Fruit fly (Drosophila melanogaster) whole organism, embryonic: ENCODE results near the gene MSBP.

Experiments used
- Ada2b ChIP-seq: fragments of 200-800 bp; sonication (Bioruptor generic); IDR thresholded peaks from 2 replicates; pipeline ENCODE4 v1.3.6; 2022; ENCODE audit warnings: missing biosample characterization, missing genetic modification characterization
- Atf3 ChIP-seq: fragments of 200-800 bp; sonication (Bioruptor generic); optimal IDR thresholded peaks from 3 replicates; lab custom pipeline; 2016; ENCODE audit warnings: missing biosample characterization, missing genetic modification characterization
- C15 ChIP-seq: fragments of 200-800 bp; sonication (Bioruptor generic); IDR thresholded peaks from 3 replicates; pipeline ENCODE4 v1.3.6; 2022; ENCODE audit warnings: missing biosample characterization, missing genetic modification characterization
- CG1024 ChIP-seq: fragments of 200-800 bp; sonication (Bioruptor generic); IDR thresholded peaks from 2 replicates; pipeline ENCODE4 v1.3.6; 2022; ENCODE audit warnings: missing biosample characterization, missing genetic modification characterization
- CG1233 ChIP-seq: fragments of 200-800 bp; sonication (Bioruptor generic); optimal IDR thresholded peaks from 4 replicates; lab custom pipeline; 2018; ENCODE audit warnings: missing biosample characterization, mild to moderate bottlenecking, missing genetic modification characterization
- CG12391 ChIP-seq: fragments of 200-800 bp; sonication (Bioruptor generic); optimal IDR thresholded peaks from 3 replicates; lab custom pipeline; 2018; ENCODE audit warnings: missing biosample characterization, mild to moderate bottlenecking, missing genetic modification characterization, moderate library complexity
- CG15514 ChIP-seq: fragments of 200-800 bp; sonication (Bioruptor generic); optimal IDR thresholded peaks from 3 replicates; lab custom pipeline; 2017; ENCODE audit warnings: missing biosample characterization, missing genetic modification characterization, mild to moderate bottlenecking, moderate library complexity, missing genetic modification reagents
- CG16813 ChIP-seq: fragments of 200-800 bp; sonication (Bioruptor generic); IDR thresholded peaks from 3 replicates; pipeline ENCODE4 v1.3.6; 2022; ENCODE audit warnings: missing biosample characterization, missing genetic modification characterization; ENCODE audit not compliant: partially characterized antibody
- CG17328 ChIP-seq: fragments of 200-800 bp; sonication (Bioruptor generic); IDR thresholded peaks from 2 replicates; pipeline ENCODE4 v1.3.6; 2022; ENCODE audit warnings: missing biosample characterization, missing genetic modification characterization
- CG32772 ChIP-seq: fragments of 200-800 bp; sonication (Bioruptor generic); IDR thresholded peaks from 2 replicates; pipeline ENCODE4 v1.3.6; 2022; ENCODE audit warnings: missing biosample characterization, missing genetic modification characterization
- CG34422 ChIP-seq: fragments of 200-800 bp; sonication (Bioruptor generic); IDR thresholded peaks from 3 replicates; pipeline ENCODE4 v1.3.6; 2022; ENCODE audit warnings: missing biosample characterization, missing genetic modification characterization
- CG4707 ChIP-seq: fragments of 200-800 bp; sonication (Bioruptor generic); optimal IDR thresholded peaks from 2 replicates; lab custom pipeline; 2018; ENCODE audit warnings: missing biosample characterization, mild to moderate bottlenecking, missing genetic modification characterization, moderate library complexity
- CG6272 ChIP-seq: fragments of 200-800 bp; sonication (Bioruptor generic); IDR thresholded peaks from 2 replicates; pipeline ENCODE4 v1.3.6; 2022; ENCODE audit warnings: missing biosample characterization, missing genetic modification characterization
- CG7357 ChIP-seq: fragments of 200-800 bp; sonication (Bioruptor generic); IDR thresholded peaks from 3 replicates; pipeline ENCODE4 v1.3.6; 2022; ENCODE audit warnings: missing biosample characterization, missing genetic modification characterization
- CG7372 ChIP-seq: fragments of 200-800 bp; sonication (Bioruptor generic); IDR thresholded peaks from 2 replicates; pipeline ENCODE4 v1.3.6; 2022; ENCODE audit warnings: missing biosample characterization, missing genetic modification characterization
- CG7963 ChIP-seq: fragments of 200-800 bp; sonication (Bioruptor generic); IDR thresholded peaks from 3 replicates; pipeline ENCODE4 v1.3.6; 2022; ENCODE audit warnings: missing biosample characterization, missing genetic modification characterization; ENCODE audit not compliant: partially characterized antibody
- Dp ChIP-seq: fragments of 200-800 bp; sonication (Bioruptor generic); optimal IDR thresholded peaks from 2 replicates; lab custom pipeline; 2018; ENCODE audit warnings: missing biosample characterization, mild to moderate bottlenecking, missing genetic modification characterization, moderate library complexity
- ERR ChIP-seq: fragments of 200-800 bp; sonication (Bioruptor generic); optimal IDR thresholded peaks from 2 replicates; lab custom pipeline; 2016; ENCODE audit warnings: missing biosample characterization, missing genetic modification characterization
- HLH4C ChIP-seq: fragments of 200-800 bp; sonication (Bioruptor generic); IDR thresholded peaks from 3 replicates; pipeline ENCODE4 v1.3.6; 2022; ENCODE audit warnings: missing biosample characterization, missing genetic modification characterization; ENCODE audit not compliant: partially characterized antibody
- Hr3 ChIP-seq: fragments of 200-800 bp; sonication (Bioruptor generic); optimal IDR thresholded peaks from 3 replicates; lab custom pipeline; 2016; ENCODE audit warnings: missing biosample characterization, missing genetic modification characterization
- MBD-R2 ChIP-seq: fragments of 200-800 bp; sonication (Bioruptor generic); IDR thresholded peaks from 2 replicates; pipeline ENCODE4 v1.3.6; 2022; ENCODE audit warnings: missing biosample characterization, missing genetic modification characterization
- NC2α ChIP-seq: fragments of 200-800 bp; sonication (Bioruptor generic); optimal IDR thresholded peaks from 2 replicates; lab custom pipeline; 2016; ENCODE audit warnings: missing biosample characterization, missing genetic modification characterization
- Nf-YA ChIP-seq: fragments of 200-800 bp; sonication (Bioruptor generic); IDR thresholded peaks from 2 replicates; pipeline ENCODE4 v1.3.6; 2022; ENCODE audit warnings: missing biosample characterization, missing genetic modification characterization
- PHDP ChIP-seq: fragments of 200-800 bp; sonication (Bioruptor generic); optimal IDR thresholded peaks from 3 replicates; lab custom pipeline; 2018; ENCODE audit warnings: missing biosample characterization, mild to moderate bottlenecking, missing genetic modification characterization, moderate library complexity
- Pdp1 ChIP-seq, 2 experiments: fragments of 200-800 bp; sonication (Bioruptor generic); optimal IDR thresholded peaks; 3 replicates each; lab custom pipeline; 2016; ENCODE audit warnings: missing biosample characterization in 2 of 2, missing genetic modification characterization in 2 of 2, mild to moderate bottlenecking in 1 of 2, moderate library complexity in 1 of 2
- Ssrp ChIP-seq: fragments of 200-800 bp; sonication (Bioruptor generic); optimal IDR thresholded peaks from 2 replicates; lab custom pipeline; 2018; ENCODE audit warnings: missing biosample characterization, mild to moderate bottlenecking, missing genetic modification characterization, moderate library complexity
- bowl ChIP-seq: fragments of 200-800 bp; sonication (Bioruptor generic); IDR thresholded peaks from 2 replicates; pipeline ENCODE4 v1.3.6; 2022; ENCODE audit warnings: missing biosample characterization, missing genetic modification characterization
- bsh ChIP-seq, 2 experiments: fragments of 200-800 bp; sonication (Bioruptor generic); optimal IDR thresholded peaks; 2 replicates each; lab custom pipeline; 2017 to 2018; ENCODE audit warnings: mild to moderate bottlenecking in 2 of 2, missing biosample characterization in 2 of 2, missing genetic modification characterization in 2 of 2, moderate library complexity in 1 of 2
- cas ChIP-seq: fragments of 200-800 bp; sonication (Bioruptor generic); IDR thresholded peaks from 2 replicates; pipeline ENCODE4 v1.3.6; 2022; ENCODE audit warnings: missing biosample characterization, missing genetic modification characterization
- chinmo ChIP-seq: fragments of 200-800 bp; sonication (Bioruptor generic); IDR thresholded peaks from 4 replicates; pipeline ENCODE4 v1.3.6; 2022; ENCODE audit warnings: missing biosample characterization, missing genetic modification characterization; ENCODE audit not compliant: partially characterized antibody
- dimm ChIP-seq: fragments of 200-800 bp; sonication (Bioruptor generic); IDR thresholded peaks from 2 replicates; pipeline ENCODE4 v1.3.6; 2022; ENCODE audit warnings: missing biosample characterization, missing genetic modification characterization
- dmrt11E ChIP-seq: fragments of 200-800 bp; sonication (Bioruptor generic); optimal IDR thresholded peaks from 3 replicates; lab custom pipeline; 2018; ENCODE audit warnings: missing biosample characterization, mild to moderate bottlenecking, missing genetic modification characterization, moderate library complexity
- ems ChIP-seq: fragments of 200-800 bp; sonication (Bioruptor generic); optimal IDR thresholded peaks from 3 replicates; lab custom pipeline; 2016; ENCODE audit warnings: missing biosample characterization, missing genetic modification characterization
- grau ChIP-seq: fragments of 200-800 bp; optimal IDR thresholded peaks from 3 replicates; lab custom pipeline; 2019; ENCODE audit warnings: missing biosample characterization, mild to moderate bottlenecking, missing genetic modification characterization, moderate library complexity
- hbn ChIP-seq: fragments of 200-800 bp; sonication (Bioruptor generic); IDR thresholded peaks from 2 replicates; pipeline ENCODE4 v1.3.6; 2022; ENCODE audit warnings: missing biosample characterization, missing genetic modification characterization; ENCODE audit not compliant: partially characterized antibody
- hth ChIP-seq: fragments of >200 bp; optimal IDR thresholded peaks from 2 replicates; lab custom pipeline; 2017; ENCODE audit warnings: inconsistent platforms
- insv ChIP-seq, 2 experiments: fragments of 200-800 bp; sonication (Bioruptor generic); optimal IDR thresholded peaks; 3 replicates each; lab custom pipeline; 2016 to 2018; ENCODE audit warnings: missing biosample characterization in 2 of 2, missing genetic modification characterization in 2 of 2
- jigr1 ChIP-seq: fragments of 200-800 bp; sonication (Bioruptor generic); IDR thresholded peaks from 3 replicates; pipeline ENCODE4 v1.3.6; 2022; ENCODE audit warnings: missing biosample characterization, missing genetic modification characterization
- luna ChIP-seq: fragments of 200-800 bp; sonication (Bioruptor generic); optimal IDR thresholded peaks from 2 replicates; lab custom pipeline; 2016; ENCODE audit warnings: missing biosample characterization, missing genetic modification characterization
- odd ChIP-seq: fragments of 200-800 bp; sonication (Bioruptor generic); optimal IDR thresholded peaks from 2 replicates; lab custom pipeline; 2017; ENCODE audit warnings: missing biosample characterization, mild to moderate bottlenecking, missing genetic modification characterization
- otp ChIP-seq: fragments of 200-800 bp; sonication (Bioruptor generic); IDR thresholded peaks from 3 replicates; pipeline ENCODE4, ENCODE4 v1.3.6; 2022; ENCODE audit warnings: missing biosample characterization, missing genetic modification characterization
- pfk ChIP-seq: fragments of 200-800 bp; sonication (Bioruptor generic); optimal IDR thresholded peaks from 2 replicates; lab custom pipeline; 2018; ENCODE audit warnings: missing biosample characterization, mild to moderate bottlenecking, missing genetic modification characterization, moderate library complexity
- pzg ChIP-seq: fragments of 200-800 bp; sonication (Bioruptor generic); optimal IDR thresholded peaks from 3 replicates; lab custom pipeline; 2018; ENCODE audit warnings: missing biosample characterization, mild to moderate bottlenecking, missing genetic modification characterization, moderate library complexity
- row ChIP-seq: fragments of 200-800 bp; sonication (Bioruptor generic); IDR thresholded peaks from 3 replicates; pipeline ENCODE4 v1.3.6; 2022; ENCODE audit warnings: missing biosample characterization, missing genetic modification characterization
- seq ChIP-seq: fragments of 200-800 bp; sonication (Bioruptor generic); IDR thresholded peaks from 2 replicates; pipeline ENCODE4 v1.3.6; 2022; ENCODE audit warnings: missing biosample characterization, missing genetic modification characterization
- shn ChIP-seq: fragments of 200-800 bp; sonication (Bioruptor generic); optimal IDR thresholded peaks from 3 replicates; lab custom pipeline; 2016; ENCODE audit warnings: missing biosample characterization, missing genetic modification characterization
- sna ChIP-seq: fragments of 200-800 bp; sonication (Bioruptor generic); IDR thresholded peaks from 2 replicates; pipeline ENCODE4 v1.3.6; 2022; ENCODE audit warnings: missing biosample characterization, missing genetic modification characterization; ENCODE audit not compliant: partially characterized antibody
- tll ChIP-seq, 2 experiments: fragments of 200-800 bp in 1 of 2; fragments of >200 bp in 1 of 2; sonication (Bioruptor generic) in 1 of 2; optimal IDR thresholded peaks; 2 replicates each; lab custom pipeline; 2017 to 2019; ENCODE audit warnings: missing biosample characterization in 2 of 2, missing genetic modification characterization in 2 of 2, mild to moderate bottlenecking in 1 of 2, moderate library complexity in 1 of 2
- zf30C ChIP-seq: fragments of 200-800 bp; sonication (Bioruptor generic); optimal IDR thresholded peaks from 3 replicates; lab custom pipeline; 2018; ENCODE audit warnings: missing biosample characterization, mild to moderate bottlenecking, missing genetic modification characterization
- zfh2 ChIP-seq: fragments of 200-800 bp; sonication (Bioruptor generic); optimal IDR thresholded peaks from 2 replicates; lab custom pipeline; 2016; ENCODE audit warnings: missing biosample characterization, missing genetic modification characterization

The MSBP gene

DNA sequence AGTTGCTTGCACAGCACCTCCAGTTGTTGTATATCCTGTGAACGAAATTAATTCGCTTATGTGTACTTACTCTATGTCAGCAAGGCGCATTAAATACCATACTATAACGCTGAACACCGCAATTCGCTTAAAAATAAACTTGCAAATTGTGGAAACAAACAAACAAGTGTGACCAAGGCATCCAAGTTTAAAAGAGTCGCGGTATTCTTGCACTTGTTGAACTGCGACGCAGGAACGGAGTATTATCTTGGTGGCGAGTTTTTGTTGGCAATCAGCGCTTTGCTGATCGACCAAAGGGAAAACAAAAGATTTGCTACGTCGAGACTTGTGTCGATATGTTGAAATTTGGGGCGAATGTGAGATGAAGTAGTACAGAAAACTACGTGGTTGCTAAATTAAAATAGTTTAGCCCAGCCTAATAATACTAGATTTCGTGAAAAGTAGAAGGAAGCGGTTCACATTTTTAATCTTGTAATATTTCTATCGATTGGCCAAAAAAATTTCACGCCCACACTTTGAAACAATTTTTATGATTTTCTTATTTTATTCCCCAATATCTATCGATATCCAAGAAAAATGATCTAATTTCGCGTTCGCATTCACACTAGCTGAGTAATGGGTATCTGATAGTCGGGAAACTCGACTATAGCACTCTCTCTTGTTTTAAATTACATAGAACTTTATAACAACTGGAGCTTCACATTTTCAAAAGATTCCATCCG is 43.8 kb upstream of the MSBP start, which contains the start of gene Ranbp16 (continued):
- TF ChIP-seq Dp (GFP tag; lab: Kevin White, UChicago) (no peak), CG12391 (tag; lab: Kevin White, UChicago) (no peak), hbn (GFP tag; lab: Robert Waterston, UW) (no peak), CG34422 (GFP tag; lab: Robert Waterston, UW) (no peak), Ssrp (tag; lab: Kevin White, UChicago) (no peak), ems (GFP tag; lab: Kevin White, UChicago) (no peak), sna (GFP tag; lab: Robert Waterston, UW) (no peak), CG1233 (GFP tag; lab: Kevin White, UChicago) (no peak), tll (GFP tag; optimal IDR thresholded peaks at IDR 0.05; lab: Kevin White, UChicago) (peak in 1 of 2 experiments; percentile 2), CG4707 (GFP tag; lab: Kevin White, UChicago) (no peak), CG7357 (GFP tag; lab: Robert Waterston, UW) (peak; percentile 76), CG16813 (GFP tag; lab: Robert Waterston, UW) (peak; percentile 68), zfh2 (no peak), zf30C (GFP tag; lab: Kevin White, UChicago) (no peak), CG7372 (GFP tag; lab: Robert Waterston, UW) (no peak), cas (GFP tag; lab: Robert Waterston, UW) (no peak), CG6272 (no peak), C15 (GFP tag; lab: Robert Waterston, UW) (no peak), insv (GFP tag; optimal IDR thresholded peaks at IDR 0.05; lab: Kevin White, UChicago) (no peak), CG15514 (peak; percentile 38), Atf3 (GFP tag; lab: Kevin White, UChicago) (no peak), CG32772 (no peak), grau (no peak), CG17328 (GFP tag; lab: Robert Waterston, UW) (no peak), bsh (GFP tag; optimal IDR thresholded peaks at IDR 0.05; lab: Kevin White, UChicago) (no peak), CG1024 (GFP tag; lab: Robert Waterston, UW) (peak; percentile 62), Hr3 (GFP tag; lab: Kevin White, UChicago) (no peak), ERR (GFP tag; lab: Kevin White, UChicago) (no peak), PHDP (tag; lab: Kevin White, UChicago) (no peak), HLH4C (GFP tag; lab: Robert Waterston, UW) (peak; percentile 69), Pdp1 (GFP tag; optimal IDR thresholded peaks at IDR 0.05; lab: Kevin White, UChicago) (no peak), NC2α (no peak), chinmo (no peak), Ada2b (GFP tag; lab: Robert Waterston, UW) (no peak), odd (GFP tag; lab: Kevin White, UChicago) (no peak), pfk (GFP tag; lab: Kevin White, UChicago) (peak; percentile 72), hth (lab: Kevin White, UChicago) (no peak), seq (GFP tag; lab: Robert Waterston, UW) (no peak), Nf-YA (GFP tag; lab: Robert Waterston, UW) (no peak), row (GFP tag; lab: Robert Waterston, UW) (peak; percentile 54), pzg (peak; percentile 32), dimm (GFP tag; lab: Robert Waterston, UW) (no peak), MBD-R2 (GFP tag; lab: Robert Waterston, UW) (peak; percentile 62), shn (GFP tag; lab: Kevin White, UChicago) (no peak), jigr1 (no peak), otp (GFP tag; lab: Robert Waterston, UW) (no peak), CG7963 (peak; percentile 58; the same call in 2 of the 3 replicates), luna (GFP tag; lab: Kevin White, UChicago) (no peak), dmrt11E (tag; lab: Kevin White, UChicago) (no peak), bowl (GFP tag; lab: Robert Waterston, UW) (no peak)
